Worm (Caenorhabditis elegans) whole organism, mixed stage, embryonic: ENCODE data around the gene ergi-3.

Experiments
- ces-1 ChIP-seq: fragments of 150-350 bp; optimal IDR thresholded peaks from 2 replicates; lab custom pipeline; 2014; ENCODE audit warnings: missing biosample characterization, missing genetic modification reagents, missing genetic modification characterization
- elt-1 ChIP-seq: sonication (generic microtip); optimal IDR thresholded peaks from 2 replicates; lab custom pipeline; 2017; ENCODE audit warnings: missing genetic modification characterization, mild to moderate bottlenecking, missing compliant biosample characterization, antibody characterized with exemption, moderate library complexity, borderline replicate concordance; ENCODE audit not compliant: insufficient read depth
- elt-3 ChIP-seq: fragments of 150-350 bp; optimal IDR thresholded peaks from 2 replicates; lab custom pipeline; 2014; ENCODE audit warnings: missing biosample characterization, missing genetic modification characterization
- hlh-1 ChIP-seq: fragments of 150-350 bp; optimal IDR thresholded peaks from 2 replicates; lab custom pipeline; 2014; ENCODE audit warnings: missing biosample characterization, missing genetic modification reagents, missing genetic modification characterization
- nhr-237 ChIP-seq: fragments of 150-350 bp; optimal IDR thresholded peaks from 2 replicates; lab custom pipeline; 2014; ENCODE audit warnings: missing biosample characterization, missing genetic modification characterization
- nhr-28 ChIP-seq: fragments of 150-350 bp; optimal IDR thresholded peaks from 2 replicates; lab custom pipeline; 2014; ENCODE audit warnings: missing biosample characterization, missing genetic modification characterization
- sptf-1 ChIP-seq: sonication (generic microtip); optimal IDR thresholded peaks from 2 replicates; lab custom pipeline; 2017; ENCODE audit warnings: mild to moderate bottlenecking, missing genetic modification characterization, moderate library complexity, missing compliant biosample characterization
- tbx-8 ChIP-seq: fragments of 200-800 bp; sonication (Bioruptor generic); optimal IDR thresholded peaks from 2 replicates; lab custom pipeline; 2018; ENCODE audit warnings: mild to moderate bottlenecking, missing genetic modification characterization, moderate library complexity, missing compliant biosample characterization
- unc-62 ChIP-seq: fragments of 150-350 bp; optimal IDR thresholded peaks from 2 replicates; lab custom pipeline; 2014; ENCODE audit warnings: missing biosample characterization, missing genetic modification reagents, missing genetic modification characterization

DNA sequence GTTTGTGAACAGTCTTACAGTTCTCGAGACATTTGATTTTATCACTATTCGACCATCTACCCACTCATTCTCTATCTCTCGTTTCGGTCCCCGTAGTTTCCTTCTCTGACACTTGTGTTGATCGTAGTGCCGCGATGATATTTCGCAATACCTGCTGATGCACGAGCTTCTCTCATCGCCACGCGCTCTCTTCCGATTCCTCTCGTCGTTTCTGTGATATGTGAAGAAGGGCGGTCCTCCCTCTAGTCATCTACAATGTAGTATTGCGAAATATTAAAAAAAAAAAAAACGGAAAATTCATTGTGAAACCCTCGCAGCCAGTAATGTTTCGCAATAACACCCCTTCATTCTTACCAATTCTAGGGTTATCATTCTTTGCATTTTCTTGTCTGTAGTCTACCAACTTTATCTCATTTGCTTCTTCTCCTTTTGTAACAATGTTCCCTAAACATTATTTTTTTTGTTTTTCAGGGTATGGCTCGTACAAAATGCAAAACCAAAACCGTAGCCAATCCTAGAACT lies 9.0 kb downstream of the ergi-3 start, which contains the start of gene nipi-3:
- TF ChIP-seq sptf-1 (tag; lab: Kevin White, UChicago) = no peak
- TF ChIP-seq hlh-1 (tag; lab: Kevin White, UChicago) = peak; percentile 41
- peak; percentile 88 for TF ChIP-seq unc-62 (GFP tag; lab: Kevin White, UChicago)
- no peak for TF ChIP-seq tbx-8
- peak; percentile 5 for TF ChIP-seq ces-1 (GFP tag; lab: Kevin White, UChicago)
- TF ChIP-seq nhr-28 = peak; percentile 64
- peak; percentile 87 for TF ChIP-seq elt-3 (tag; lab: Kevin White, UChicago)
- TF ChIP-seq elt-1 (tag; lab: Kevin White, UChicago) = peak; percentile 23
- peak; percentile 96 for TF ChIP-seq nhr-237 (tag; lab: Kevin White, UChicago)
